Worm (Caenorhabditis elegans) whole organism, mixed stage, embryonic: Measurements from ENCODE around the gene ins-3.

Experiments
- blmp-1 ChIP-seq: fragments of 150-350 bp; optimal IDR thresholded peaks from 2 replicates; lab custom pipeline; 2014; ENCODE audit warnings: missing biosample characterization, missing genetic modification characterization
- ceh-83 ChIP-seq: fragments of 200-800 bp; sonication (Bioruptor generic); optimal IDR thresholded peaks from 2 replicates; lab custom pipeline; 2018; ENCODE audit warnings: mild to moderate bottlenecking, missing genetic modification characterization, missing compliant biosample characterization
- cnd-1 ChIP-seq: fragments of 200-800 bp; sonication (Bioruptor generic); optimal IDR thresholded peaks from 2 replicates; lab custom pipeline; 2018; ENCODE audit warnings: mild to moderate bottlenecking, missing genetic modification characterization, missing compliant biosample characterization
- elt-3 ChIP-seq: fragments of 150-350 bp; optimal IDR thresholded peaks from 2 replicates; lab custom pipeline; 2014; ENCODE audit warnings: missing biosample characterization, missing genetic modification characterization
- hlh-1 ChIP-seq: fragments of 150-350 bp; optimal IDR thresholded peaks from 2 replicates; lab custom pipeline; 2014; ENCODE audit warnings: missing biosample characterization, missing genetic modification reagents, missing genetic modification characterization
- mab-5 ChIP-seq: fragments of 150-350 bp; optimal IDR thresholded peaks from 2 replicates; lab custom pipeline; 2014; ENCODE audit warnings: missing biosample characterization, missing genetic modification characterization
- mls-2 ChIP-seq: sonication (generic microtip); optimal IDR thresholded peaks from 2 replicates; lab custom pipeline; 2016; ENCODE audit warnings: mild to moderate bottlenecking, missing genetic modification characterization, moderate library complexity, missing compliant biosample characterization
- nhr-12 ChIP-seq: fragments of 150-350 bp; optimal IDR thresholded peaks from 2 replicates; lab custom pipeline; 2014; ENCODE audit warnings: missing biosample characterization, missing genetic modification characterization
- nhr-76 ChIP-seq: sonication (generic microtip); optimal IDR thresholded peaks from 2 replicates; lab custom pipeline; 2017; ENCODE audit warnings: missing biosample characterization, missing genetic modification characterization
- pha-4 ChIP-seq: fragments of 150-350 bp; optimal IDR thresholded peaks from 2 replicates; lab custom pipeline; 2018; ENCODE audit warnings: missing biosample characterization, missing genetic modification reagents, missing genetic modification characterization
- zip-8 ChIP-seq: fragments of 150-350 bp; optimal IDR thresholded peaks from 2 replicates; lab custom pipeline; 2014; ENCODE audit warnings: missing biosample characterization, missing genetic modification characterization

ins-3 gene

ce11 chrII:5940815-5941214, 49.8 kb downstream of the ins-3 start, which contains the start of gene F28B12.6:
TSS of gene F28B12.6 (plus strand) at chrII:5940863.
- no peak for TF ChIP-seq hlh-1
- no peak for TF ChIP-seq cnd-1 (tag; lab: Kevin White, UChicago)
- no peak for TF ChIP-seq ceh-83 (GFP tag; lab: Kevin White, UChicago)
- TF ChIP-seq mab-5 (tag; lab: Kevin White, UChicago) = no peak
- TF ChIP-seq nhr-12 = no peak
- TF ChIP-seq nhr-76 = no peak
- TF ChIP-seq elt-3 (tag; lab: Kevin White, UChicago) = no peak
- no peak for TF ChIP-seq pha-4 (tag; lab: Kevin White, UChicago)
- no peak for TF ChIP-seq zip-8 (tag; lab: Kevin White, UChicago)
- no peak for TF ChIP-seq mls-2 (tag; lab: Kevin White, UChicago)
- TF ChIP-seq blmp-1 (tag; lab: Kevin White, UChicago) = no peak
